Fruit fly (Drosophila melanogaster): ENCODE data around the gene Aldh.

Aldh gene

dm6 chr2L:9437216-9437715 is 50.1 kb downstream of the Aldh start, which contains the start of gene numb:
TSS of gene numb (plus strand) at chr2L:9437469.
- TF ChIP-seq Myc (optimal IDR thresholded peaks at IDR 0.05) (no peak), insv (optimal IDR thresholded peaks at IDR 0.05) (no peak), psq (optimal IDR thresholded peaks at IDR 0.05) (no peak), Sin3A (optimal IDR thresholded peaks at IDR 0.05) (no peak), h (optimal IDR thresholded peaks at IDR 0.05) (no peak), ttk (optimal IDR thresholded peaks at IDR 0.05) (no peak)

dm6 chr2L:9438227-9438626 is 51.0 kb downstream of the Aldh start:
- TF ChIP-seq h (optimal IDR thresholded peaks at IDR 0.05) (no peak), psq (optimal IDR thresholded peaks at IDR 0.05) (no peak), Sin3A (optimal IDR thresholded peaks at IDR 0.05) (no peak), insv (optimal IDR thresholded peaks at IDR 0.05) (no peak), ttk (optimal IDR thresholded peaks at IDR 0.05) (no peak), Myc (optimal IDR thresholded peaks at IDR 0.05) (no peak)

dm6 chr2L:9440640-9441039 is 53.5 kb downstream of the Aldh start, which contains the start of gene CG33723:
TSS of gene CG33723 (minus strand) at chr2L:9440740.
- TF ChIP-seq insv (optimal IDR thresholded peaks at IDR 0.05) (no peak), h (optimal IDR thresholded peaks at IDR 0.05) (no peak), ttk (optimal IDR thresholded peaks at IDR 0.05) (no peak), psq (optimal IDR thresholded peaks at IDR 0.05) (no peak), Myc (optimal IDR thresholded peaks at IDR 0.05) (no peak)
